Worm (Caenorhabditis elegans) whole organism, L4 larva: ENCODE data around the gene gldi-6.

Experiments used
- F10B5.3 ChIP-seq: sonication (generic microtip); optimal IDR thresholded peaks from 2 replicates; lab custom pipeline; 2016; ENCODE audit warnings: mild to moderate bottlenecking, missing genetic modification characterization, missing compliant biosample characterization
- F26F4.8 ChIP-seq: fragments of 200-800 bp; sonication (Bioruptor generic); conservative IDR thresholded peaks from 2 replicates; pipeline ENCODE4 v1.3.6; 2022; ENCODE audit warnings: missing genetic modification characterization, missing compliant biosample characterization
- F37D6.2 ChIP-seq: sonication (generic microtip); optimal IDR thresholded peaks from 2 replicates; lab custom pipeline; 2016; ENCODE audit warnings: mild to moderate bottlenecking, missing genetic modification characterization, missing compliant biosample characterization
- F44E2.7 ChIP-seq: fragments of 200-800 bp; sonication (Bioruptor generic); IDR thresholded peaks from 2 replicates; pipeline ENCODE4 v2.1.2; 2022; ENCODE audit warnings: missing genetic modification characterization, missing compliant biosample characterization
- F49E8.2 ChIP-seq: sonication (generic microtip); optimal IDR thresholded peaks from 2 replicates; lab custom pipeline; 2016; ENCODE audit warnings: missing compliant biosample characterization, mild to moderate bottlenecking, missing genetic modification characterization, borderline replicate concordance
- R02D3.7 ChIP-seq: fragments of 150-350 bp; sonication (generic microtip); optimal IDR thresholded peaks from 3 replicates; lab custom pipeline; 2014; ENCODE audit warnings: missing biosample characterization, missing genetic modification characterization
- T20F7.1 ChIP-seq: fragments of 200-800 bp; sonication (Bioruptor generic); optimal IDR thresholded peaks from 2 replicates; lab custom pipeline; 2018; ENCODE audit warnings: mild to moderate bottlenecking, missing genetic modification characterization, missing compliant biosample characterization
- Y48G9A.11 ChIP-seq: fragments of 200-800 bp; sonication (Bioruptor generic); IDR thresholded peaks from 2 replicates; pipeline ENCODE4 v1.3.6; 2022; ENCODE audit warnings: missing genetic modification reagents, missing genetic modification characterization, missing compliant biosample characterization
- Y5F2A.4 ChIP-seq: fragments of 200-800 bp; sonication (Bioruptor generic); optimal IDR thresholded peaks from 2 replicates; lab custom pipeline; 2018; ENCODE audit warnings: mild to moderate bottlenecking, missing genetic modification characterization, missing compliant biosample characterization
- aha-1 ChIP-seq: fragments of 150-350 bp; peaks from one replicate; lab custom pipeline; 2014; ENCODE audit warnings: missing biosample characterization, missing genetic modification characterization
- ama-1 ChIP-seq: fragments of 150-350 bp; optimal IDR thresholded peaks from 2 replicates; lab custom pipeline; 2014; ENCODE audit warnings: inconsistent platforms, mixed read lengths
- attf-4 ChIP-seq: sonication (generic microtip); optimal IDR thresholded peaks from 3 replicates; lab custom pipeline; 2017; ENCODE audit warnings: missing biosample characterization, missing genetic modification characterization
- ceh-28 ChIP-seq: fragments of 150-350 bp; optimal IDR thresholded peaks from 2 replicates; lab custom pipeline; 2014; ENCODE audit warnings: missing biosample characterization, missing genetic modification reagents, missing genetic modification characterization
- ceh-44 ChIP-seq: fragments of 200-800 bp; sonication (Bioruptor generic); IDR thresholded peaks from 2 replicates; pipeline ENCODE4 v1.3.6; 2022; ENCODE audit warnings: missing genetic modification reagents, missing genetic modification characterization, missing compliant biosample characterization
- ceh-82 ChIP-seq: sonication (generic microtip); optimal IDR thresholded peaks from 2 replicates; lab custom pipeline; 2017; ENCODE audit warnings: missing biosample characterization, missing genetic modification characterization
- ces-1 ChIP-seq: fragments of 150-350 bp; sonication (generic microtip); optimal IDR thresholded peaks from 4 replicates; lab custom pipeline; 2014; ENCODE audit warnings: missing biosample characterization, missing genetic modification reagents, missing genetic modification characterization
- cey-2 ChIP-seq: sonication (generic microtip); optimal IDR thresholded peaks from 3 replicates; lab custom pipeline; 2017; ENCODE audit warnings: missing genetic modification characterization, mild to moderate bottlenecking, missing compliant biosample characterization, antibody characterized with exemption, borderline replicate concordance; ENCODE audit not compliant: insufficient read depth
- daf-12 ChIP-seq: fragments of 150-350 bp; optimal IDR thresholded peaks from 2 replicates; lab custom pipeline; 2014; ENCODE audit warnings: missing biosample characterization, missing genetic modification reagents, missing genetic modification characterization
- dmd-8 ChIP-seq: fragments of 200-800 bp; sonication (Bioruptor generic); IDR thresholded peaks from 2 replicates; pipeline ENCODE4 v1.3.6; 2022; ENCODE audit warnings: missing genetic modification characterization, missing compliant biosample characterization
- dpl-1 ChIP-seq: fragments of 150-350 bp; optimal IDR thresholded peaks from 2 replicates; lab custom pipeline; 2014; ENCODE audit warnings: missing biosample characterization, missing genetic modification reagents, missing genetic modification characterization
- duxl-1 ChIP-seq: sonication (generic microtip); optimal IDR thresholded peaks from 2 replicates; lab custom pipeline; 2016; ENCODE audit warnings: mild to moderate bottlenecking, missing genetic modification characterization, moderate library complexity, missing compliant biosample characterization; ENCODE audit not compliant: poor library complexity
- egl-27 ChIP-seq: sonication (generic microtip); optimal IDR thresholded peaks from 3 replicates; lab custom pipeline; 2017; ENCODE audit warnings: missing biosample characterization, missing genetic modification reagents, missing genetic modification characterization
- egl-43 ChIP-seq: fragments of 200-800 bp; sonication (Bioruptor generic); IDR thresholded peaks from 2 replicates; pipeline ENCODE4 v1.3.6; 2022; ENCODE audit warnings: missing genetic modification reagents, missing genetic modification characterization, missing compliant biosample characterization
- fos-1 ChIP-seq: fragments of 150-350 bp; optimal IDR thresholded peaks from 2 replicates; lab custom pipeline; 2014; ENCODE audit warnings: missing biosample characterization, missing genetic modification characterization
- gei-8 ChIP-seq: fragments of 200-800 bp; sonication (Bioruptor generic); optimal IDR thresholded peaks from 2 replicates; lab custom pipeline; 2018; ENCODE audit warnings: mild to moderate bottlenecking, missing genetic modification characterization, missing compliant biosample characterization
- hlh-30 ChIP-seq: sonication (generic microtip); optimal IDR thresholded peaks from 2 replicates; lab custom pipeline; 2017; ENCODE audit warnings: antibody characterized with exemption, mild to moderate bottlenecking, missing genetic modification characterization, missing compliant biosample characterization; ENCODE audit not compliant: insufficient read depth
- jun-1 ChIP-seq: fragments of 150-350 bp; optimal IDR thresholded peaks from 2 replicates; lab custom pipeline; 2014; ENCODE audit warnings: missing biosample characterization, missing genetic modification reagents, missing genetic modification characterization
- lin-1 ChIP-seq: fragments of 200-800 bp; sonication (Bioruptor generic); IDR thresholded peaks from 2 replicates; pipeline ENCODE4 v1.3.6; 2022; ENCODE audit warnings: missing genetic modification reagents, missing genetic modification characterization, missing compliant biosample characterization
- lin-39 ChIP-seq: fragments of 150-350 bp; optimal IDR thresholded peaks from 2 replicates; lab custom pipeline; 2014; ENCODE audit warnings: missing biosample characterization, missing genetic modification reagents, missing genetic modification characterization
- lsy-2 ChIP-seq, 2 experiments: fragments of 150-350 bp in 1 of 2; sonication (generic microtip) in 1 of 2; optimal IDR thresholded peaks; 2 replicates each; lab custom pipeline; 2014 to 2017; ENCODE audit warnings: missing biosample characterization in 2 of 2, missing genetic modification characterization in 2 of 2
- madf-9 ChIP-seq: fragments of 200-800 bp; sonication (Bioruptor generic); conservative IDR thresholded peaks from 2 replicates; pipeline ENCODE4 v1.3.6; 2022; ENCODE audit warnings: missing genetic modification reagents, missing genetic modification characterization, missing compliant biosample characterization
- mdt-29 ChIP-seq: fragments of 200-800 bp; sonication (Bioruptor generic); IDR thresholded peaks from 2 replicates; pipeline ENCODE4 v1.3.6; 2022; ENCODE audit warnings: missing genetic modification reagents, missing genetic modification characterization, missing compliant biosample characterization
- mep-1 ChIP-seq: fragments of 150-350 bp; sonication (generic microtip); optimal IDR thresholded peaks from 3 replicates; lab custom pipeline; 2014; ENCODE audit warnings: missing biosample characterization, missing genetic modification characterization
- nhr-11 ChIP-seq: fragments of 150-350 bp; optimal IDR thresholded peaks from 2 replicates; lab custom pipeline; 2014; ENCODE audit warnings: missing biosample characterization, missing genetic modification characterization
- nhr-25 ChIP-seq: sonication (generic microtip); optimal IDR thresholded peaks from 2 replicates; lab custom pipeline; 2017; ENCODE audit warnings: missing genetic modification characterization, mild to moderate bottlenecking, missing compliant biosample characterization, antibody characterized with exemption, moderate library complexity, borderline replicate concordance; ENCODE audit not compliant: insufficient read depth
- nhr-28 ChIP-seq: fragments of 150-350 bp; optimal IDR thresholded peaks from 2 replicates; lab custom pipeline; 2014; ENCODE audit warnings: missing biosample characterization, missing genetic modification characterization
- nhr-42 ChIP-seq: fragments of 200-800 bp; sonication (Bioruptor generic); IDR thresholded peaks from 2 replicates; pipeline ENCODE4 v1.3.6; 2022; ENCODE audit warnings: missing genetic modification characterization, missing compliant biosample characterization
- pqm-1 ChIP-seq: sonication (generic microtip); optimal IDR thresholded peaks from 2 replicates; lab custom pipeline; 2017; ENCODE audit warnings: missing biosample characterization, missing genetic modification characterization
- sdz-12 ChIP-seq: fragments of 200-800 bp; sonication (Bioruptor generic); optimal IDR thresholded peaks from 2 replicates; lab custom pipeline; 2018; ENCODE audit warnings: mild to moderate bottlenecking, missing genetic modification characterization, missing compliant biosample characterization
- set-16 ChIP-seq: fragments of 200-800 bp; sonication (Bioruptor generic); IDR thresholded peaks from 2 replicates; pipeline ENCODE4 v1.3.6; 2022; ENCODE audit warnings: missing genetic modification reagents, missing genetic modification characterization, missing compliant biosample characterization
- skn-1 ChIP-seq: fragments of 150-350 bp; optimal IDR thresholded peaks from 2 replicates; lab custom pipeline; 2014; ENCODE audit warnings: missing biosample characterization, missing genetic modification characterization
- spr-1 ChIP-seq: sonication (generic microtip); optimal IDR thresholded peaks from 2 replicates; lab custom pipeline; 2016; ENCODE audit warnings: mild to moderate bottlenecking, missing genetic modification characterization, missing compliant biosample characterization
- unc-62 ChIP-seq, 3 experiments: fragments of 150-350 bp in 1 of 3; sonication (generic microtip); optimal IDR thresholded peaks in 2 of 3; peaks in 1 of 3; 1 replicate in 1 of 3; 2 replicates in 2 of 3; lab custom pipeline; 2014 to 2017; ENCODE audit warnings: missing biosample characterization in 3 of 3, missing genetic modification characterization in 3 of 3, missing genetic modification reagents in 3 of 3, missing genotype in 1 of 3
- zag-1 ChIP-seq: fragments of 150-350 bp; optimal IDR thresholded peaks from 2 replicates; lab custom pipeline; 2014; ENCODE audit warnings: missing biosample characterization, missing genetic modification characterization
- zfp-2 ChIP-seq: sonication (generic microtip); optimal IDR thresholded peaks from 2 replicates; lab custom pipeline; 2016; ENCODE audit warnings: mild to moderate bottlenecking, missing genetic modification characterization, missing compliant biosample characterization
- zfp-3 ChIP-seq: fragments of 200-800 bp; sonication (Bioruptor generic); conservative IDR thresholded peaks from 2 replicates; pipeline ENCODE4 v1.3.6; 2022; ENCODE audit warnings: missing genetic modification reagents, missing genetic modification characterization, missing compliant biosample characterization
- zip-11 ChIP-seq: fragments of 200-800 bp; sonication (Bioruptor generic); IDR thresholded peaks from 2 replicates; pipeline ENCODE4 v1.3.6; 2022; ENCODE audit warnings: missing genetic modification characterization, missing compliant biosample characterization
- ztf-7 ChIP-seq: fragments of 150-350 bp; optimal IDR thresholded peaks from 2 replicates; lab custom pipeline; 2014; ENCODE audit warnings: missing biosample characterization, missing genetic modification characterization

gldi-6 gene

ce11 chrII:3422938-3423337, 23.8 kb upstream of the gldi-6 start:
- TF ChIP-seq ceh-82 = no peak
- peak; percentile 80 for TF ChIP-seq duxl-1
- no peak for TF ChIP-seq madf-9 (GFP tag; lab: Robert Waterston, UW)
- no peak for TF ChIP-seq ces-1 (GFP tag; lab: Kevin White, UChicago)

DNA sequence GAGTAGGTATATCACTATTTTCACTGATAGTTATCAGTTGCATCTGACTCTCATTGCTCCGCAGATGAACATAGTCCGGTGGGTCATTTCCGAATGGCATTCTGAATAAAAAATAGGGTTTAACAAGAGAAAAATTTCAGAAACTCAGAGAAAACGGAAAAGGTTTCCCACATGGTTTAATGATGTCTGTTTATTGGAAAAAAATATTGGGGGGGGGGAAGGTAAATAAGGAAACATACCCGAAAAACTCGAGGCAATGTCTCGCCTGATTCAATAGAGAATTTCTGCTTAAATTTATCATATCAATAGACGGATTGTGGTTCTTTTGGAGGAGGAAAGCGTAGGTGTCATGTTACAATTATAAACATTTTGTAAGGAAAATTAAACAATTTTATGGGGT, 21.3 kb upstream of the gldi-6 start, which contains the start of gene nep-11:
Gene nep-11, minus strand, starts transcription at position 101 of the 400 bp plus-strand sequence.
- TF ChIP-seq zfp-3 (GFP tag; lab: Robert Waterston, UW) (no peak), attf-4 (no peak), fos-1 (tag; lab: Kevin White, UChicago) (no peak), Y48G9A.11 (GFP tag; lab: Robert Waterston, UW) (no peak), daf-12 (tag; lab: Kevin White, UChicago) (no peak), nhr-11 (no peak), Y5F2A.4 (GFP tag; lab: Kevin White, UChicago) (no peak), gei-8 (no peak), cey-2 (tag; lab: Kevin White, UChicago) (no peak), F37D6.2 (tag; lab: Kevin White, UChicago) (no peak), nhr-25 (no peak), mdt-29 (no peak), zfp-2 (no peak), pqm-1 (no peak)

- no peak for TF ChIP-seq F10B5.3 (tag; lab: Kevin White, UChicago)
- peak; percentile 46 for TF ChIP-seq mep-1 (tag; lab: Kevin White, UChicago)
- TF ChIP-seq lin-39 (tag; lab: Kevin White, UChicago) = no peak
- no peak for TF ChIP-seq unc-62 (GFP tag; optimal IDR thresholded peaks at IDR 0.05 in 1 of 2; lab: Kevin White, UChicago)
- TF ChIP-seq unc-62 (tag; optimal IDR thresholded peaks at IDR 0.05; lab: Kevin White, UChicago) = no peak
- TF ChIP-seq F49E8.2 (tag; lab: Kevin White, UChicago) = no peak
- TF ChIP-seq T20F7.1 = no peak
- no peak for TF ChIP-seq pqm-1
- TF ChIP-seq sdz-12 (GFP tag; lab: Kevin White, UChicago) = no peak
- no peak for TF ChIP-seq lin-1
- no peak for TF ChIP-seq zag-1 (tag; lab: Kevin White, UChicago)
- peak; percentile 93 for TF ChIP-seq aha-1 (tag; lab: Kevin White, UChicago)
- no peak for TF ChIP-seq R02D3.7 (tag; lab: Kevin White, UChicago)
- no peak for TF ChIP-seq fos-1 (tag; lab: Kevin White, UChicago)
- peak in 1 of 2 experiments; percentile 29 for TF ChIP-seq lsy-2 (tag; optimal IDR thresholded peaks at IDR 0.05; lab: Kevin White, UChicago)
- TF ChIP-seq dmd-8 (GFP tag; lab: Robert Waterston, UW) = no peak
- TF ChIP-seq ceh-44 = no peak
- TF ChIP-seq spr-1 (tag; lab: Kevin White, UChicago) = no peak
- TF ChIP-seq F44E2.7 = no peak
- no peak for TF ChIP-seq madf-9 (GFP tag; lab: Robert Waterston, UW)
- TF ChIP-seq set-16 (GFP tag; lab: Robert Waterston, UW) = peak; percentile 82
- no peak for TF ChIP-seq F26F4.8
- no peak for TF ChIP-seq ztf-7 (tag; lab: Kevin White, UChicago)
- no peak for TF ChIP-seq ces-1 (GFP tag; lab: Kevin White, UChicago)
- TF ChIP-seq ceh-28 = no peak
- TF ChIP-seq mdt-29 = no peak
- TF ChIP-seq daf-12 (tag; lab: Kevin White, UChicago) = no peak
- TF ChIP-seq zip-11 (GFP tag; lab: Robert Waterston, UW) = no peak
- no peak for TF ChIP-seq dpl-1 (GFP tag; lab: Kevin White, UChicago)
- TF ChIP-seq egl-27 (tag; lab: Kevin White, UChicago) = no peak
- TF ChIP-seq jun-1 (tag; lab: Kevin White, UChicago) = no peak
- 0 out of 2 replicates have a peak, but pooled peaks have one; percentile 20 for TF ChIP-seq egl-43 (GFP tag; lab: Robert Waterston, UW)
- TF ChIP-seq nhr-42 (GFP tag; lab: Robert Waterston, UW) = no peak
- no peak for TF ChIP-seq skn-1 (tag; lab: Kevin White, UChicago)
- TF ChIP-seq ama-1 (lab: Kevin White, UChicago) = no peak
- TF ChIP-seq nhr-28 (tag; lab: Kevin White, UChicago) = no peak
- peak; percentile 69 for TF ChIP-seq hlh-30
Observed at ce11 chrII:3428158-3428704, 18.5 kb upstream of the gldi-6 start.
